Worm (Caenorhabditis elegans) whole organism, L1 larva: Measurements from ENCODE around the gene Y59H11AM.1.

Experiments
- C34B4.2 ChIP-seq: sonication (generic microtip); optimal IDR thresholded peaks from 2 replicates; lab custom pipeline; 2017; ENCODE audit warnings: mild to moderate bottlenecking, missing genetic modification characterization, missing compliant biosample characterization
- Y116A8C.19 ChIP-seq: sonication (generic microtip); optimal IDR thresholded peaks from 2 replicates; lab custom pipeline; 2016; ENCODE audit warnings: missing compliant biosample characterization, missing genetic modification characterization, borderline replicate concordance
- aha-1 ChIP-seq: fragments of 150-350 bp; optimal IDR thresholded peaks from 2 replicates; lab custom pipeline; 2014; ENCODE audit warnings: missing biosample characterization, missing genetic modification characterization
- aly-2 ChIP-seq: fragments of 150-350 bp; optimal IDR thresholded peaks from 2 replicates; lab custom pipeline; 2014; ENCODE audit warnings: missing biosample characterization, missing genetic modification characterization
- blmp-1 ChIP-seq: fragments of 150-350 bp; optimal IDR thresholded peaks from 2 replicates; lab custom pipeline; 2014; ENCODE audit warnings: missing biosample characterization, missing genetic modification characterization
- ceh-8 ChIP-seq: fragments of 200-800 bp; sonication (Bioruptor generic); optimal IDR thresholded peaks from 2 replicates; lab custom pipeline; 2018; ENCODE audit warnings: mild to moderate bottlenecking, missing genetic modification characterization, moderate library complexity, missing compliant biosample characterization
- ceh-82 ChIP-seq, 3 experiments: fragments of 150-350 bp in 1 of 3; sonication (generic microtip) in 2 of 3; optimal IDR thresholded peaks; 2 replicates each; lab custom pipeline; 2014 to 2017; ENCODE audit warnings: missing biosample characterization in 3 of 3, missing genetic modification characterization in 3 of 3
- ceh-90 ChIP-seq: sonication (generic microtip); optimal IDR thresholded peaks from 2 replicates; lab custom pipeline; 2016; ENCODE audit warnings: missing genetic modification characterization, missing compliant biosample characterization
- ces-1 ChIP-seq: fragments of 150-350 bp; optimal IDR thresholded peaks from 2 replicates; lab custom pipeline; 2014; ENCODE audit warnings: missing biosample characterization, missing genetic modification reagents, missing genetic modification characterization
- dpl-1 ChIP-seq, 3 experiments: fragments of 150-350 bp in 2 of 3; sonication (generic microtip) in 1 of 3; optimal IDR thresholded peaks; 2 replicates each; lab custom pipeline; 2014 to 2017; ENCODE audit warnings: missing biosample characterization in 3 of 3, missing genetic modification characterization in 3 of 3, missing genetic modification reagents in 3 of 3
- efl-1 ChIP-seq, 4 experiments: fragments of 150-350 bp; optimal IDR thresholded peaks in 3 of 4; peaks in 1 of 4; 1 replicate in 1 of 4; 2 replicates in 3 of 4; lab custom pipeline; 2014; ENCODE audit warnings: missing biosample characterization in 2 of 4, missing genetic modification characterization in 2 of 4, missing genetic modification reagents in 2 of 4
- elt-3 ChIP-seq, 6 experiments: fragments of 150-350 bp in 1 of 6; sonication (generic microtip); optimal IDR thresholded peaks; 2 replicates each; lab custom pipeline; 2017 to 2018; ENCODE audit warnings: missing biosample characterization in 6 of 6, missing genetic modification characterization in 6 of 6, inconsistent platforms in 1 of 6
- fkh-8 ChIP-seq: sonication (generic microtip); optimal IDR thresholded peaks from 2 replicates; lab custom pipeline; 2016; ENCODE audit warnings: mild to moderate bottlenecking, missing genetic modification characterization, missing compliant biosample characterization
- fos-1 ChIP-seq: fragments of 150-350 bp; optimal IDR thresholded peaks from 2 replicates; lab custom pipeline; 2014; ENCODE audit warnings: missing biosample characterization, missing genetic modification characterization
- hlh-17 ChIP-seq: fragments of 200-800 bp; sonication (Bioruptor generic); optimal IDR thresholded peaks from 2 replicates; lab custom pipeline; 2018; ENCODE audit warnings: missing genetic modification characterization, mild to moderate bottlenecking, missing compliant biosample characterization, moderate library complexity, borderline replicate concordance
- lin-13 ChIP-seq: fragments of 150-350 bp; optimal IDR thresholded peaks from 2 replicates; lab custom pipeline; 2014; ENCODE audit warnings: missing biosample characterization, missing genetic modification reagents, missing genetic modification characterization
- lin-14 ChIP-seq: fragments of 200-800 bp; sonication (Bioruptor generic); optimal IDR thresholded peaks from 2 replicates; lab custom pipeline; 2018; ENCODE audit warnings: mild to moderate bottlenecking, missing genetic modification characterization, moderate library complexity, missing compliant biosample characterization
- lin-35 ChIP-seq, 2 experiments: fragments of 150-350 bp; optimal IDR thresholded peaks; 2 replicates each; lab custom pipeline; 2014; ENCODE audit warnings: missing biosample characterization in 2 of 2, missing genetic modification characterization in 2 of 2, missing genetic modification reagents in 2 of 2
- lin-39 ChIP-seq: fragments of 150-350 bp; optimal IDR thresholded peaks from 2 replicates; lab custom pipeline; 2014; ENCODE audit warnings: missing biosample characterization, missing genetic modification reagents, missing genetic modification characterization
- lsy-2 ChIP-seq, 2 experiments: fragments of 150-350 bp; optimal IDR thresholded peaks; 2 replicates each; lab custom pipeline; 2014; ENCODE audit warnings: missing biosample characterization in 2 of 2, missing genetic modification characterization in 2 of 2
- mdl-1 ChIP-seq, 2 experiments: fragments of 150-350 bp; optimal IDR thresholded peaks; 2 replicates each; lab custom pipeline; 2014 to 2017; ENCODE audit warnings: missing biosample characterization in 2 of 2, missing genetic modification characterization in 2 of 2, inconsistent platforms in 1 of 2
- mep-1 ChIP-seq: fragments of 150-350 bp; optimal IDR thresholded peaks from 2 replicates; lab custom pipeline; 2014; ENCODE audit warnings: missing biosample characterization, missing genetic modification characterization
- nhr-11 ChIP-seq: fragments of 150-350 bp; optimal IDR thresholded peaks from 2 replicates; lab custom pipeline; 2014; ENCODE audit warnings: missing biosample characterization, missing genetic modification characterization
- nhr-12 ChIP-seq: sonication (generic microtip); optimal IDR thresholded peaks from 2 replicates; lab custom pipeline; 2017; ENCODE audit warnings: missing biosample characterization, missing genetic modification characterization
- nhr-20 ChIP-seq: sonication (generic microtip); optimal IDR thresholded peaks from 2 replicates; lab custom pipeline; 2016; ENCODE audit warnings: mild to moderate bottlenecking, missing genetic modification characterization, missing compliant biosample characterization
- nhr-237 ChIP-seq: fragments of 150-350 bp; optimal IDR thresholded peaks from 2 replicates; lab custom pipeline; 2014; ENCODE audit warnings: missing biosample characterization, missing genetic modification characterization
- nhr-71 ChIP-seq: sonication (generic microtip); optimal IDR thresholded peaks from 2 replicates; lab custom pipeline; 2016; ENCODE audit warnings: mild to moderate bottlenecking, missing genetic modification characterization, moderate library complexity, missing compliant biosample characterization
- nhr-77 ChIP-seq: fragments of 150-350 bp; optimal IDR thresholded peaks from 2 replicates; lab custom pipeline; 2014; ENCODE audit warnings: missing biosample characterization, missing genetic modification characterization
- nhr-85 ChIP-seq: sonication (generic microtip); peaks from one replicate; lab custom pipeline; 2016; ENCODE audit warnings: missing genetic modification characterization, inconsistent platforms, missing compliant biosample characterization
- pag-3 ChIP-seq: sonication (generic microtip); optimal IDR thresholded peaks from 2 replicates; lab custom pipeline; 2017; ENCODE audit warnings: missing genetic modification characterization, mild to moderate bottlenecking, missing compliant biosample characterization, antibody characterized with exemption, borderline replicate concordance; ENCODE audit not compliant: insufficient read depth
- snu-23 ChIP-seq: sonication (generic microtip); optimal IDR thresholded peaks from 2 replicates; lab custom pipeline; 2016; ENCODE audit warnings: missing genetic modification characterization, missing compliant biosample characterization
- unc-30 ChIP-seq: sonication (generic microtip); optimal IDR thresholded peaks from 2 replicates; lab custom pipeline; 2017; ENCODE audit warnings: missing biosample characterization, missing genetic modification characterization
- vab-15 ChIP-seq: sonication (generic microtip); optimal IDR thresholded peaks from 2 replicates; lab custom pipeline; 2017; ENCODE audit warnings: missing genotype, mild to moderate bottlenecking, missing genetic modification characterization, missing compliant biosample characterization
- xbp-1 ChIP-seq: sonication (generic microtip); optimal IDR thresholded peaks from 2 replicates; lab custom pipeline; 2016; ENCODE audit warnings: missing genetic modification characterization, missing compliant biosample characterization
- ztf-4 ChIP-seq: fragments of 150-350 bp; optimal IDR thresholded peaks from 2 replicates; lab custom pipeline; 2014; ENCODE audit warnings: missing biosample characterization, missing genetic modification characterization

The Y59H11AM.1 gene

DNA sequence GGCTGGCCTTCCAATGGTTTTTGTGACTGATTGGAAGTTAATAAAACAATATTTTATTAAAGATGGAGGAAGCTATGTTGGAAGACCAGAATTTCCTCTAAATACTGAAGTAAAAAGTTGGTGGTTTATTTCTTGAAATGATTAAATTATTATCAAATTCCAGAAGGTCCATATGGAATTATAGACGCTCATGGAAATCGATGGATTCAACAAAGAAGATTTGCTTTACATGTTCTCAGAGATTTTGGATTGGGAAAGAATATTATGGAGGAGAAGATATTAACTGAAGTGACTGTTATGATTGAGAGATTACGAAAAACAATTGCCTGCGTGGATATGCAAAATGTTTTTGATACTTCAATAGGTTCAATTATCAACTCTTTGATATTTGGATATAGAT is 44.1 kb downstream of the Y59H11AM.1 start:
- TF ChIP-seq ces-1 (GFP tag; lab: Kevin White, UChicago) (no peak), xbp-1 (no peak), lin-39 (tag; lab: Kevin White, UChicago) (no peak), elt-3 (tag; optimal IDR thresholded peaks at IDR 0.05; lab: Kevin White, UChicago) (no peak), unc-30 (tag; lab: Kevin White, UChicago) (no peak), Y116A8C.19 (tag; lab: Kevin White, UChicago) (no peak), aly-2 (no peak), aha-1 (tag; lab: Kevin White, UChicago) (no peak), lin-35 (GFP tag; optimal IDR thresholded peaks at IDR 0.05; lab: Kevin White, UChicago) (no peak), nhr-237 (no peak), nhr-85 (no peak), pag-3 (tag; lab: Kevin White, UChicago) (no peak)

DNA sequence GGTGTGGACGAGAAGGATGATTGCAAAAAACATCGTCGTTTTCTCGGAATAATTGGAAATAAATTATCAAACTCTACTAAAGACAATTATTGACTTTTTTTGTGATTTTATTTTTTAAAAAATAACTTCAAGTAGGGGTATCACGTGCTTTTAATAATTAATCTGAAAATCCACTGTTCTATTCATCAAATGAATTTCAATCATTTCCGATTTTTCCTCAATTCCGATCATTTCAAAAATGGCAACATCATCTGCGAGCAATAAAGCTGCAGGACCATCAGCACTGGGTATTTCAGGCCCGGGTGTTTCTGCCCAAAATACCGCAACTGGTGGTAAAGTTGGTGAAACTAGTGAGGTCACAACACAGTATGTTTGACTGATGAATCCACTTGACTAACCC is 45.8 kb downstream of the Y59H11AM.1 start, which contains the start of the genes F42A9.7 and F42A9.3:
F42A9.7 (minus strand) TSS at position 101 of the 400 bp plus-strand sequence.
F42A9.3 (plus strand) TSS at position 214 of the 400 bp plus-strand sequence.
- TF ChIP-seq nhr-77, result no peak
- no peak for TF ChIP-seq snu-23 (GFP tag; lab: Kevin White, UChicago)
- TF ChIP-seq vab-15 (tag; lab: Kevin White, UChicago), result no peak
- TF ChIP-seq ceh-90 (tag; lab: Kevin White, UChicago), result no peak
- no peak for TF ChIP-seq ceh-8 (GFP tag; lab: Kevin White, UChicago)
- TF ChIP-seq lin-13 (GFP tag; lab: Kevin White, UChicago), result no peak
- TF ChIP-seq C34B4.2 (tag; lab: Kevin White, UChicago), result no peak
- no peak for TF ChIP-seq mdl-1 (tag; optimal IDR thresholded peaks at IDR 0.05; lab: Kevin White, UChicago)
- no peak for TF ChIP-seq dpl-1 (GFP tag; optimal IDR thresholded peaks at IDR 0.05; lab: Kevin White, UChicago)
- no peak for TF ChIP-seq nhr-11 (tag; lab: Kevin White, UChicago)
- TF ChIP-seq nhr-12 (tag; lab: Kevin White, UChicago), result no peak
- no peak for TF ChIP-seq lin-14 (GFP tag; lab: Kevin White, UChicago)
- no peak for TF ChIP-seq ztf-4 (tag; lab: Kevin White, UChicago)
- no peak for TF ChIP-seq nhr-71 (tag; lab: Kevin White, UChicago)

DNA sequence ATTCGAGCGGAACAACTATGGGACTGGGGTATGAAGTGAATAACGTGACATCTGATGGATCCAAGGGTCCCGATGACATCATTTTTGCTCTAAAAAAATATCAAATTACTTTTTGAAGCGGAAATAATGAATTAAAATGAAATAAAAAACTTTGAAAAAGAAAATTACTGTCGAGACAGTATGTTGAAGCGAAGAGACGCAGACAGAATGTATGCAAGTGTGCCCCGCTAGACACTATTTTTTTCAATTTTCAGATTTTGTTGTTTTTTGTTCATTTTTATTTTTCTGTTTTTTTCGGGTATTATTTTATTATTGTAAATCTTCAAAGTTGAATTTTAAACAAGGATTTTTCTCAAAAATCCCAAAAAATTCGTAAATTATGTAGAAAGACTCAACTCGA is 47.5 kb downstream of the Y59H11AM.1 start, which contains the start of gene F42A9.8:
F42A9.8 (minus strand) TSS at position 88 of the 400 bp plus-strand sequence.
- TF ChIP-seq lsy-2 (tag; optimal IDR thresholded peaks at IDR 0.05; lab: Kevin White, UChicago), result peak; percentile 18 to 49
- peak in 1 of 3 experiments; percentile 11 for TF ChIP-seq ceh-82 (tag; optimal IDR thresholded peaks at IDR 0.05; lab: Kevin White, UChicago)
- peak; percentile 6 for TF ChIP-seq nhr-20 (tag; lab: Kevin White, UChicago)
- TF ChIP-seq ceh-90 (tag; lab: Kevin White, UChicago), result no peak
- TF ChIP-seq lin-14 (GFP tag; lab: Kevin White, UChicago), result peak; percentile 42
- TF ChIP-seq fkh-8 (tag; lab: Kevin White, UChicago), result no peak
- TF ChIP-seq hlh-17 (GFP tag; lab: Kevin White, UChicago), result no peak
- no peak for TF ChIP-seq vab-15 (tag; lab: Kevin White, UChicago)
- TF ChIP-seq efl-1 (optimal IDR thresholded peaks at IDR 0.05; lab: Kevin White, UChicago), result peak; percentile 25 to 26
- TF ChIP-seq efl-1 (GFP tag; optimal IDR thresholded peaks at IDR 0.05 in 1 of 2; lab: Kevin White, UChicago), result peak; percentile 39 to 85
- peak; percentile 21 for TF ChIP-seq mep-1 (tag; lab: Kevin White, UChicago)
- TF ChIP-seq nhr-71 (tag; lab: Kevin White, UChicago), result peak; percentile 31
- TF ChIP-seq dpl-1 (GFP tag; optimal IDR thresholded peaks at IDR 0.05; lab: Kevin White, UChicago), result peak in 1 of 3 experiments; percentile 30
- TF ChIP-seq blmp-1 (tag; lab: Kevin White, UChicago), result peak; percentile 6
- no peak for TF ChIP-seq fos-1
- peak; percentile 35 for TF ChIP-seq snu-23 (GFP tag; lab: Kevin White, UChicago)
- TF ChIP-seq lin-35 (GFP tag; optimal IDR thresholded peaks at IDR 0.05; lab: Kevin White, UChicago), result peak in 1 of 2 experiments; percentile 42
